Fruit fly (Drosophila melanogaster): ENCODE measurements around the gene CG13358.

Gene CG13358

DNA sequence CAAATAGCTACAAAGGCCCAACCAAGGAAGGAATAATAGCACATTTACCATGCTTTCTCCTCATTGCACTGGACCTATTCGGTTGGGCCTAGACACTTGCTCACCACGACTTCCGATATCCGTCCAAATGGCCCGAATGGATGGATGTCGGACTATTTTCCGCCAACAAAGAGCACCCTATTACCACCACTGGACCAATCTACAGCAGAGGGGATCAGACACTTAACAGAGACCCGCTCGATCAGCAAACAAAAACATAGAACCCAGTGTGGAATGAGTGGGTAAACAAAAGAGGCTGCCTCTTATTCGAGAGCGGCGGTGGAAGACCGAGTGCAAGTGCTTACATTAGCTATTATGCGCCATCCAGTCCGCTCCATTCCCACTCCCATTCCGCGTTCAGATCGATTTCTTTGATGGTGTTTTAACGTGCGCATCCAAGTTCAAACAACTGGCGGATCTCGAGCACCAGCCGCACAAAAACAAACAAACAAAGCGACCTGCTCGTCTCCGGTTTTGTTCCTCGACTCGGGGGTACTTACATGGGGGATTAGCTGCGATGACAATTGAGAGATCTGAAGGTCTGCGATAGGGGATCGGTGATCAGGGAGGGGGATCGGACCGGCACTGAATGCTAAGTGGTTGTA, 36.1 kb downstream of the CG13358 start (continued):
- peak in 1 of 2 experiments; percentile 26 for TF ChIP-seq Hr78 (GFP tag; optimal IDR thresholded peaks at IDR 0.05)
- TF ChIP-seq Mrtf (GFP tag; IDR thresholded peaks at IDR 0.05), result no peak
- TF ChIP-seq Nf-YC (tag; optimal IDR thresholded peaks at IDR 0.05), result no peak
- no peak for TF ChIP-seq Dp (GFP tag; optimal IDR thresholded peaks at IDR 0.05)
- TF ChIP-seq sna (GFP tag; IDR thresholded peaks at IDR 0.05; ENCODE audit: partially characterized antibody), result no peak
- TF ChIP-seq CG6689 (GFP tag; IDR thresholded peaks at IDR 0.05), result no peak
- TF ChIP-seq slbo (GFP tag; IDR thresholded peaks at IDR 0.05), result no peak
- TF ChIP-seq Xbp1 (GFP tag; optimal IDR thresholded peaks at IDR 0.05), result no peak
- peak; percentile 14 for TF ChIP-seq mirr (GFP tag; optimal IDR thresholded peaks at IDR 0.05)
- 0 out of 3 replicates have a peak, but pooled peaks have one; percentile 30 for TF ChIP-seq ci (GFP tag; IDR thresholded peaks at IDR 0.05)
- TF ChIP-seq CG34376 (GFP tag; optimal IDR thresholded peaks at IDR 0.05), result no peak
- TF ChIP-seq ara (GFP tag; IDR thresholded peaks at IDR 0.05), result no peak
- TF ChIP-seq ind (GFP tag; optimal IDR thresholded peaks at IDR 0.05), result no peak
- no peak for TF ChIP-seq Bteb2 (GFP tag; optimal IDR thresholded peaks at IDR 0.05)
- peak; percentile 10 for TF ChIP-seq CG14710 (tag; optimal IDR thresholded peaks at IDR 0.05)
- no peak for TF ChIP-seq ftz-f1 (GFP tag; optimal IDR thresholded peaks at IDR 0.05)
- TF ChIP-seq CG9437 (GFP tag; optimal IDR thresholded peaks at IDR 0.05), result no peak
- TF ChIP-seq CG1832 (GFP tag; optimal IDR thresholded peaks at IDR 0.05), result no peak
- no peak for TF ChIP-seq ham (GFP tag; IDR thresholded peaks at IDR 0.05)
- no peak for TF ChIP-seq Rfx (GFP tag; IDR thresholded peaks at IDR 0.05)
- TF ChIP-seq fu2 (GFP tag; optimal IDR thresholded peaks at IDR 0.05), result no peak
- no peak for TF ChIP-seq CG9817 (tag; optimal IDR thresholded peaks at IDR 0.05)
- TF ChIP-seq CG3407 (GFP tag; optimal IDR thresholded peaks at IDR 0.05), result peak; percentile 4
- TF ChIP-seq CG6683 (GFP tag; optimal IDR thresholded peaks at IDR 0.05), result no peak
- TF ChIP-seq Sin3A (optimal IDR thresholded peaks at IDR 0.05), result no peak
- TF ChIP-seq CG31441 (GFP tag; IDR thresholded peaks at IDR 0.05), result no peak
- no peak for TF ChIP-seq Drgx (GFP tag; IDR thresholded peaks at IDR 0.05)
- no peak for TF ChIP-seq Poxn (GFP tag; IDR thresholded peaks at IDR 0.05)
- no peak for TF ChIP-seq ac (GFP tag; optimal IDR thresholded peaks at IDR 0.05)
- no peak for TF ChIP-seq Hr39 (optimal IDR thresholded peaks at IDR 0.05)
- TF ChIP-seq TFAM (GFP tag; optimal IDR thresholded peaks at IDR 0.05), result no peak
- TF ChIP-seq chinmo (GFP tag; IDR thresholded peaks at IDR 0.05; ENCODE audit: partially characterized antibody), result 0 out of 4 replicates have a peak, but pooled peaks have one; percentile 20
- no peak for TF ChIP-seq Trl (optimal IDR thresholded peaks at IDR 0.05)
- no peak for TF ChIP-seq Trl (GFP tag; optimal IDR thresholded peaks at IDR 0.05)
- TF ChIP-seq CG12071 (GFP tag; optimal IDR thresholded peaks at IDR 0.05), result no peak
- no peak for TF ChIP-seq Elba2 (GFP tag; optimal IDR thresholded peaks at IDR 0.05)
- peak; percentile 38; the same call in 1 of the 2 replicates for TF ChIP-seq Xrp1 (GFP tag; IDR thresholded peaks at IDR 0.05)
- TF ChIP-seq tio (GFP tag; optimal IDR thresholded peaks at IDR 0.05), result no peak
- TF ChIP-seq al (GFP tag; IDR thresholded peaks at IDR 0.05), result no peak
- no peak for TF ChIP-seq bbx (GFP tag; IDR thresholded peaks at IDR 0.05; ENCODE audit: partially characterized antibody)
- no peak for TF ChIP-seq maf-S (GFP tag; optimal IDR thresholded peaks at IDR 0.05)
- TF ChIP-seq salm (tag; optimal IDR thresholded peaks at IDR 0.05), result no peak
- TF ChIP-seq CG4820 (GFP tag; optimal IDR thresholded peaks at IDR 0.05), result no peak
- no peak for TF ChIP-seq croc (GFP tag; conservative IDR thresholded peaks at IDR 0.05)
- no peak for TF ChIP-seq CG2129 (GFP tag; IDR thresholded peaks at IDR 0.05; ENCODE audit: partially characterized antibody)
- TF ChIP-seq MESR4 (GFP tag; optimal IDR thresholded peaks at IDR 0.05), result no peak
- TF ChIP-seq Doc3 (GFP tag; IDR thresholded peaks at IDR 0.05; ENCODE audit: partially characterized antibody), result no peak
- TF ChIP-seq Bdp1 (GFP tag; optimal IDR thresholded peaks at IDR 0.05), result no peak
- no peak for TF ChIP-seq zfh1 (GFP tag; IDR thresholded peaks at IDR 0.05)
- TF ChIP-seq CG8765 (GFP tag; IDR thresholded peaks at IDR 0.05), result no peak
- no peak for TF ChIP-seq so (GFP tag; IDR thresholded peaks at IDR 0.05)
- TF ChIP-seq dimm (GFP tag; IDR thresholded peaks at IDR 0.05), result no peak

Data from whole organism, embryonic.